Fruit fly (Drosophila melanogaster): ENCODE data around the gene Spn85F.

The Spn85F gene

dm6 chr3R:10048775-10048841 is 51.6 kb downstream of the Spn85F start, which contains the start of gene CG12811:
CG12811 (minus strand) TSS chr3R:10048797.
- TF ChIP-seq CG8301 (tag; optimal IDR thresholded peaks at IDR 0.05): no peak
- no peak for TF ChIP-seq fd96Ca (GFP tag; IDR thresholded peaks at IDR 0.05)
- TF ChIP-seq EcR (GFP tag; optimal IDR thresholded peaks at IDR 0.05): no peak
- no peak for TF ChIP-seq Pif1A (GFP tag; optimal IDR thresholded peaks at IDR 0.05)

DNA sequence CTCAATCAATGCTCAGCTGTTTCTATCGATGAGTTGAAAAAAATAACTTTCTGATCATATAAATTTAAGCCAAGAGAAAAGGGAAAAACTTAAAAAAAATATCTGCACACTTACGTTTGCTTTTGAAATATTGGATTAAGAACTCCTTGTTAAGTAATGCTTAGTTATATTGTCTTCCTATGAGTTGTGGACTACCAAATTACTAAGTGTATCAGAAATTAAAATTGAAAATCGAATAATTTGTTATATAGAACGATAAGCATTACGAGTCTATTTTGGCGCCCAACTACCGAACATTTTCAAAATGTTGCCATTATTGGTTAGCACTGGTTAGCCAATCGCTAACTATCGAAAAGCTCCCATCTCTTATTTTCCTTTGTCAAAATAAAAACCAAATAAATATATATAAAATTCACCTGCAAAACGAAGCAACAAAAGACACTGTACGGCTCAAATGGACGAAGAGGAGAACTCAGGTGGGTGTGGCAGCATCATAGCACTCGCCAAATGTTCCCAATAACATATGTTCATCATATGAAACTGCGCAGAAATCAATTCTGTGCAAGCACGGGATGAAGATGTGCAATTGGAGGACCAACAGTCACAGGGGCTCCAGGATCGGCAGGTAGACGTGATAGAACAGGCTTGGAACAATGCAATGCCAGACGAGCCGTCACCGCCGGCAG is 52.0 kb downstream of the Spn85F start, which contains the start of gene ohgt:
ohgt (plus strand) TSS at position 358 of the 686 bp plus-strand sequence.
- TF ChIP-seq CG17806 (tag; optimal IDR thresholded peaks at IDR 0.05) (no peak), CG8301 (tag; optimal IDR thresholded peaks at IDR 0.05) (no peak), EcR (GFP tag; optimal IDR thresholded peaks at IDR 0.05) (no peak), CG4496 (GFP tag; IDR thresholded peaks at IDR 0.05) (no peak), CG32121 (GFP tag; IDR thresholded peaks at IDR 0.05) (no peak), Pif1A (GFP tag; optimal IDR thresholded peaks at IDR 0.05) (no peak), D1 (tag; optimal IDR thresholded peaks at IDR 0.05) (no peak), CG15710 (tag; optimal IDR thresholded peaks at IDR 0.05) (no peak), CG9948 (tag; optimal IDR thresholded peaks at IDR 0.05) (peak; percentile 27), CG34367 (tag; optimal IDR thresholded peaks at IDR 0.05) (peak; percentile 22), rn (GFP tag; IDR thresholded peaks at IDR 0.05) (no peak)

Data from whole organism, pupa.